Worm (Caenorhabditis elegans): ENCODE measurements around the gene fat-7.
A peak's percentile ranks its signal among the peaks of the same experiment; 100 is the strongest.

ce11 chrV:7196498-7196966 lies 43.6 kb upstream of the fat-7 start, which contains the start of gene F09G2.2:
- TF ChIP-seq ceh-40 (GFP tag; IDR thresholded peaks at IDR 0.05) (no peak), aptf-3 (GFP tag; IDR thresholded peaks at IDR 0.05) (no peak), nfya-1 (tag; optimal IDR thresholded peaks at IDR 0.05; ENCODE audit: borderline replicate concordance, insufficient read depth) (no peak), zfh-2 (GFP tag; conservative IDR thresholded peaks at IDR 0.05) (peak; percentile 90), unc-62 (GFP tag; optimal IDR thresholded peaks at IDR 0.05) (peak; percentile 13)
